Worm (Caenorhabditis elegans): Measurements from ENCODE around the gene R10H10.7.
A peak's percentile ranks its signal among the peaks of the same experiment; 100 is the strongest.

ce11 chrIV:10380626-10381025 is 33.1 kb downstream of the R10H10.7 start:
- peak; percentile 60 for TF ChIP-seq nhr-23 (tag; optimal IDR thresholded peaks at IDR 0.05)
- TF ChIP-seq ceh-9 (tag; optimal IDR thresholded peaks at IDR 0.05): no peak
- no peak for TF ChIP-seq ceh-28 (tag; optimal IDR thresholded peaks at IDR 0.05)
- peak; percentile 35 for TF ChIP-seq mdl-1 (tag; optimal IDR thresholded peaks at IDR 0.05)
- TF ChIP-seq pha-4 (tag; optimal IDR thresholded peaks at IDR 0.05): peak; percentile 52
- peak; percentile 39 for TF ChIP-seq ztf-4 (tag; optimal IDR thresholded peaks at IDR 0.05)
- TF ChIP-seq skn-1 (tag; optimal IDR thresholded peaks at IDR 0.05): no peak
- no peak for TF ChIP-seq nhr-11 (tag; optimal IDR thresholded peaks at IDR 0.05)
